Worm (Caenorhabditis elegans) whole organism, L4 larva: Measurements from ENCODE around the gene twk-31.

ENCODE experiments used
- T20F7.1 ChIP-seq: fragments of 200-800 bp; sonication (Bioruptor generic); optimal IDR thresholded peaks from 2 replicates; lab custom pipeline; 2018; ENCODE audit warnings: mild to moderate bottlenecking, missing genetic modification characterization, missing compliant biosample characterization
- Y48G9A.11 ChIP-seq: fragments of 200-800 bp; sonication (Bioruptor generic); IDR thresholded peaks from 2 replicates; pipeline ENCODE4 v1.3.6; 2022; ENCODE audit warnings: missing genetic modification reagents, missing genetic modification characterization, missing compliant biosample characterization
- ZK337.2 ChIP-seq: fragments of 200-800 bp; sonication (Bioruptor generic); IDR thresholded peaks from 2 replicates; pipeline ENCODE4 v1.3.6; 2022; ENCODE audit warnings: missing genetic modification reagents, missing genetic modification characterization, missing compliant biosample characterization
- aha-1 ChIP-seq: fragments of 150-350 bp; peaks from one replicate; lab custom pipeline; 2014; ENCODE audit warnings: missing biosample characterization, missing genetic modification characterization
- aly-2 ChIP-seq: sonication (generic microtip); optimal IDR thresholded peaks from 2 replicates; lab custom pipeline; 2018; ENCODE audit warnings: missing biosample characterization, missing genetic modification characterization
- arid-1 ChIP-seq: fragments of 200-800 bp; sonication (Bioruptor generic); conservative IDR thresholded peaks from 2 replicates; pipeline ENCODE4 v1.3.6; 2022; ENCODE audit warnings: missing genetic modification reagents, missing genetic modification characterization, missing compliant biosample characterization
- attf-4 ChIP-seq: sonication (generic microtip); optimal IDR thresholded peaks from 3 replicates; lab custom pipeline; 2017; ENCODE audit warnings: missing biosample characterization, missing genetic modification characterization
- ceh-32 ChIP-seq: sonication (generic microtip); optimal IDR thresholded peaks from 2 replicates; lab custom pipeline; 2016; ENCODE audit warnings: mild to moderate bottlenecking, missing genetic modification characterization, missing compliant biosample characterization; ENCODE audit not compliant: poor library complexity
- ceh-82 ChIP-seq: sonication (generic microtip); optimal IDR thresholded peaks from 2 replicates; lab custom pipeline; 2017; ENCODE audit warnings: missing biosample characterization, missing genetic modification characterization
- cey-2 ChIP-seq: sonication (generic microtip); optimal IDR thresholded peaks from 3 replicates; lab custom pipeline; 2017; ENCODE audit warnings: missing genetic modification characterization, mild to moderate bottlenecking, missing compliant biosample characterization, antibody characterized with exemption, borderline replicate concordance; ENCODE audit not compliant: insufficient read depth
- ctbp-1 ChIP-seq: fragments of 200-800 bp; sonication (Bioruptor generic); IDR thresholded peaks from 2 replicates; pipeline ENCODE4 v1.3.6; 2022; ENCODE audit warnings: missing genetic modification reagents, missing genetic modification characterization, missing compliant biosample characterization
- daf-16 ChIP-seq, 3 experiments: sonication (generic microtip); optimal IDR thresholded peaks; 2 replicates each; lab custom pipeline; 2016 to 2017; ENCODE audit warnings: missing genetic modification characterization in 3 of 3, missing genetic modification reagents in 3 of 3, mild to moderate bottlenecking in 2 of 3, missing compliant biosample characterization in 2 of 3, missing biosample characterization in 1 of 3, moderate library complexity in 1 of 3
- dmd-6 ChIP-seq: fragments of 200-800 bp; sonication (Bioruptor generic); IDR thresholded peaks from 2 replicates; pipeline ENCODE4 v1.3.6; 2022; ENCODE audit warnings: missing genetic modification reagents, missing genetic modification characterization, missing compliant biosample characterization
- dmd-9 ChIP-seq: fragments of 200-800 bp; sonication (Bioruptor generic); IDR thresholded peaks from 2 replicates; pipeline ENCODE4 v1.3.6; 2022; ENCODE audit warnings: missing genetic modification reagents, missing genetic modification characterization, missing compliant biosample characterization
- dpl-1 ChIP-seq: fragments of 150-350 bp; optimal IDR thresholded peaks from 2 replicates; lab custom pipeline; 2014; ENCODE audit warnings: missing biosample characterization, missing genetic modification reagents, missing genetic modification characterization
- dve-1 ChIP-seq: sonication (generic microtip); optimal IDR thresholded peaks from 2 replicates; lab custom pipeline; 2017; ENCODE audit warnings: antibody characterized with exemption, mild to moderate bottlenecking, missing genetic modification characterization, missing compliant biosample characterization; ENCODE audit not compliant: insufficient read depth
- egl-27 ChIP-seq: sonication (generic microtip); optimal IDR thresholded peaks from 3 replicates; lab custom pipeline; 2017; ENCODE audit warnings: missing biosample characterization, missing genetic modification reagents, missing genetic modification characterization
- egl-43 ChIP-seq: fragments of 200-800 bp; sonication (Bioruptor generic); IDR thresholded peaks from 2 replicates; pipeline ENCODE4 v1.3.6; 2022; ENCODE audit warnings: missing genetic modification reagents, missing genetic modification characterization, missing compliant biosample characterization
- hlh-11 ChIP-seq: fragments of 200-800 bp; sonication (Bioruptor generic); optimal IDR thresholded peaks from 2 replicates; lab custom pipeline; 2018; ENCODE audit warnings: mild to moderate bottlenecking, missing genetic modification characterization, missing compliant biosample characterization
- hlh-30 ChIP-seq: sonication (generic microtip); optimal IDR thresholded peaks from 2 replicates; lab custom pipeline; 2017; ENCODE audit warnings: antibody characterized with exemption, mild to moderate bottlenecking, missing genetic modification characterization, missing compliant biosample characterization; ENCODE audit not compliant: insufficient read depth
- hmg-1.1 ChIP-seq: fragments of 200-800 bp; sonication (Bioruptor generic); IDR thresholded peaks from 2 replicates; pipeline ENCODE4 v1.3.6; 2022; ENCODE audit warnings: missing genetic modification reagents, missing genetic modification characterization, missing compliant biosample characterization
- lim-7 ChIP-seq: fragments of 200-800 bp; sonication (Bioruptor generic); IDR thresholded peaks from 2 replicates; pipeline ENCODE4 v1.3.6; 2022; ENCODE audit warnings: missing genetic modification characterization, missing compliant biosample characterization
- lin-1 ChIP-seq: fragments of 200-800 bp; sonication (Bioruptor generic); IDR thresholded peaks from 2 replicates; pipeline ENCODE4 v1.3.6; 2022; ENCODE audit warnings: missing genetic modification reagents, missing genetic modification characterization, missing compliant biosample characterization
- lin-38 ChIP-seq: fragments of 200-800 bp; sonication (Bioruptor generic); IDR thresholded peaks from 2 replicates; pipeline ENCODE4 v1.3.6; 2022; ENCODE audit warnings: missing genetic modification reagents, missing genetic modification characterization, missing compliant biosample characterization
- lin-39 ChIP-seq: fragments of 150-350 bp; optimal IDR thresholded peaks from 2 replicates; lab custom pipeline; 2014; ENCODE audit warnings: missing biosample characterization, missing genetic modification reagents, missing genetic modification characterization
- lsy-2 ChIP-seq, 2 experiments: fragments of 150-350 bp in 1 of 2; sonication (generic microtip) in 1 of 2; optimal IDR thresholded peaks; 2 replicates each; lab custom pipeline; 2014 to 2017; ENCODE audit warnings: missing biosample characterization in 2 of 2, missing genetic modification characterization in 2 of 2
- madf-5 ChIP-seq, 2 experiments: fragments of 200-800 bp; sonication (Bioruptor generic); IDR thresholded peaks; 2 replicates each; pipeline ENCODE4 v1.3.6; 2022; ENCODE audit warnings: missing compliant biosample characterization in 2 of 2, missing genetic modification characterization in 2 of 2
- mdt-29 ChIP-seq: fragments of 200-800 bp; sonication (Bioruptor generic); IDR thresholded peaks from 2 replicates; pipeline ENCODE4 v1.3.6; 2022; ENCODE audit warnings: missing genetic modification reagents, missing genetic modification characterization, missing compliant biosample characterization
- mes-2 ChIP-seq: sonication (generic microtip); optimal IDR thresholded peaks from 2 replicates; lab custom pipeline; 2016; ENCODE audit warnings: missing genotype, mild to moderate bottlenecking, missing genetic modification characterization, missing compliant biosample characterization; ENCODE audit not compliant: poor library complexity, severe bottlenecking
- mxl-2 ChIP-seq: fragments of 200-800 bp; sonication (Bioruptor generic); conservative IDR thresholded peaks from 2 replicates; pipeline ENCODE4 v1.3.6; 2022; ENCODE audit warnings: missing genetic modification reagents, missing genetic modification characterization, missing compliant biosample characterization
- mxl-3 ChIP-seq: fragments of 200-800 bp; sonication (Bioruptor generic); optimal IDR thresholded peaks from 2 replicates; lab custom pipeline; 2018; ENCODE audit warnings: mild to moderate bottlenecking, missing genetic modification characterization, missing compliant biosample characterization
- nhr-10 ChIP-seq: fragments of 150-350 bp; optimal IDR thresholded peaks from 2 replicates; lab custom pipeline; 2014; ENCODE audit warnings: missing biosample characterization, missing genetic modification characterization
- nhr-28 ChIP-seq: fragments of 150-350 bp; optimal IDR thresholded peaks from 2 replicates; lab custom pipeline; 2014; ENCODE audit warnings: missing biosample characterization, missing genetic modification characterization
- nhr-42 ChIP-seq: fragments of 200-800 bp; sonication (Bioruptor generic); IDR thresholded peaks from 2 replicates; pipeline ENCODE4 v1.3.6; 2022; ENCODE audit warnings: missing genetic modification characterization, missing compliant biosample characterization
- pqm-1 ChIP-seq: sonication (generic microtip); optimal IDR thresholded peaks from 2 replicates; lab custom pipeline; 2017; ENCODE audit warnings: missing biosample characterization, missing genetic modification characterization
- saeg-2 ChIP-seq: fragments of 200-800 bp; sonication (Bioruptor generic); IDR thresholded peaks from 2 replicates; pipeline ENCODE4 v1.3.6; 2022; ENCODE audit warnings: missing genetic modification reagents, missing genetic modification characterization, missing compliant biosample characterization
- skn-1 ChIP-seq: fragments of 150-350 bp; optimal IDR thresholded peaks from 2 replicates; lab custom pipeline; 2014; ENCODE audit warnings: missing biosample characterization, missing genetic modification characterization
- snpc-1.2 ChIP-seq: fragments of 200-800 bp; sonication (Bioruptor generic); IDR thresholded peaks from 2 replicates; pipeline ENCODE4 v1.3.6; 2022; ENCODE audit warnings: missing genetic modification reagents, missing genetic modification characterization, missing compliant biosample characterization
- tag-97 ChIP-seq: fragments of 200-800 bp; sonication (Bioruptor generic); IDR thresholded peaks from 2 replicates; pipeline ENCODE4 v1.3.6; 2022; ENCODE audit warnings: missing genetic modification characterization, missing compliant biosample characterization
- tra-1 ChIP-seq: fragments of 200-800 bp; sonication (Bioruptor generic); IDR thresholded peaks from 2 replicates; pipeline ENCODE4 v1.3.6; 2022; ENCODE audit warnings: missing genetic modification reagents, missing genetic modification characterization, missing compliant biosample characterization
- unc-39 ChIP-seq: sonication (generic microtip); optimal IDR thresholded peaks from 2 replicates; lab custom pipeline; 2017; ENCODE audit warnings: missing biosample characterization, missing genetic modification characterization
- zfp-3 ChIP-seq: fragments of 200-800 bp; sonication (Bioruptor generic); conservative IDR thresholded peaks from 2 replicates; pipeline ENCODE4 v1.3.6; 2022; ENCODE audit warnings: missing genetic modification reagents, missing genetic modification characterization, missing compliant biosample characterization

Gene twk-31

DNA sequence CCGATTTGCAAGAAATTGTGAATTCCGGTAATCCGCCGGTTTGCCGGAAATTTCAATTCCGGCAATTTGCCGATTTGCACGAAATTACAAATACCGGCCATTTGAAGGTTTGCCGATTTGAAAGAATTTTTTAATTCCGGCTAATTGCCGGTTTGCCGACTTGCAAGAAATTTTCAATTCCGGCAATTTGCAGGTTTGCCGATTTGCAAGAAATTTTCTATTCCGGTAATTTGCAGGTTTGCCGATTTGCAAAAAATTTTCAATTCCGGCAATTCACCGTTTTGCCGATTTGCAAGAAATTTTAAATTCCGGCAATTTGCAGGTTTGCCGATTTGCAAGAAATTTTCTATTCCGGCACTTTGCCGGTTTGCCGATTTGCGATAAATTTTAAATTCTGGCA lies 24.4 kb downstream of the twk-31 start:
- TF ChIP-seq zfp-3 (GFP tag; lab: Robert Waterston, UW) (0 out of 2 replicates have a peak, but pooled peaks have one; percentile 37), saeg-2 (GFP tag; lab: Robert Waterston, UW) (0 out of 2 replicates have a peak, but pooled peaks have one; percentile 75), lin-1 (GFP tag; lab: Robert Waterston, UW) (0 out of 2 replicates have a peak, but pooled peaks have one; percentile 8), egl-43 (GFP tag; lab: Robert Waterston, UW) (0 out of 2 replicates have a peak, but pooled peaks have one; percentile 32)

DNA sequence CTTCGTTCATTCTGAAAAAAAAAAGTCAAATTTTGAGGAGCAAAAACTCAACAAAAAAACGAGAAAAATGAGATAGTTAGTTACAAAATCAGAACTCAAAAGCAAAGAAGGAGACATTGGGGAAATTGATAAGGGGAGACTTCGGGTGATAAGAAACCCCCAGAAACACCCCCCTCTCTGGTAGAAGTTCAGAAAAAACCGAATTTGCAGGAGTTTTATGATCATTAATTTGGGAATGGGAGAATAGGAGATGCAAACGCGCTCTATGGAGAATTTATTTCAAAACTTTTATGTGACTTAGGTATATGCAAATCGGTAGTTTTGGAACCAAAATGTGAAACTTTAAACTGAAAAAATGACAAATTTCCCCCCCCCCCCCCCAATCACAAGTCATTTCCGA lies 32.1 kb downstream of the twk-31 start, which contains the start of gene sbp-1:
Gene sbp-1 (minus strand): TSS at position 11 of the 400 bp plus-strand sequence.
- TF ChIP-seq daf-16 (GFP tag; optimal IDR thresholded peaks at IDR 0.05; lab: Kevin White, UChicago), result no peak
- peak; percentile 10 for TF ChIP-seq daf-16 (tag; optimal IDR thresholded peaks at IDR 0.05; lab: Kevin White, UChicago)
- no peak for TF ChIP-seq ceh-82 (tag; lab: Kevin White, UChicago)
- peak; percentile 77 for TF ChIP-seq pqm-1 (tag; lab: Kevin White, UChicago)
- TF ChIP-seq nhr-28 (tag; lab: Kevin White, UChicago), result peak; percentile 56
- TF ChIP-seq lin-38, result peak; percentile 56
- TF ChIP-seq hlh-11 (tag; lab: Kevin White, UChicago), result peak; percentile 0
- peak; percentile 19 for TF ChIP-seq dve-1 (tag; lab: Kevin White, UChicago)
- TF ChIP-seq attf-4 (tag; lab: Kevin White, UChicago), result no peak

DNA sequence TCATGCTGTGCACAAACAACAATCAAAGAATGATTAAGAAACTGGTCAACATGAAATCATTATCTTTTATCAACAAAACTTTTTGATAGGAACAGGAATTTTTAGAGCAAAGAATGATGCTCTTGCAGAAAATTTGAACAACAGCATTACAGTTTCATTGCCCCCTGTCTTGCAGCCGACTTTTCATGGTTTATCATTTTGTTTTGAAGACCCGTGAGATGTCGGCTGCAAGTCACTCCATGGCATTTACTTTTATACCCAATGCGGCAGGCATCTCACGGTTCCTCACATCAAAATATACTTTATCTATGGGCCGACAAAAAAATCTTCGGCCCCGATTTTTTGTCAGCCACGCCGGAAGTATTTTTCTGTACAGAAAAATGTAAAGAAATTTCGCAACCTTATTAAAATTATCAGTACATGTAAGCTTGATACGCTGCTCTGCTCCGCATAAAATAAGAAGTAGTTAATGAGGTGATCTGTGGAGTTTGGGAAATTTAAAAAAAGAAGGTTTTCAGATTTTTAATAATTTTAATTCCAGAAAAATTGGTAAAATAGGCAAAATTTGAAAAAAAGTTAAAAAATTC lies 33.0 kb downstream of the twk-31 start:
- TF ChIP-seq dmd-9 (GFP tag; lab: Robert Waterston, UW) (no peak), ctbp-1 (no peak), nhr-28 (tag; lab: Kevin White, UChicago) (peak; percentile 2), tag-97 (no peak), nhr-10 (tag; lab: Kevin White, UChicago) (no peak), lin-1 (GFP tag; lab: Robert Waterston, UW) (no peak), daf-16 (GFP tag; optimal IDR thresholded peaks at IDR 0.05; lab: Kevin White, UChicago) (no peak), daf-16 (tag; optimal IDR thresholded peaks at IDR 0.05; lab: Kevin White, UChicago) (peak; percentile 64), zfp-3 (GFP tag; lab: Robert Waterston, UW) (no peak), mxl-2 (no peak), arid-1 (GFP tag; lab: Robert Waterston, UW) (no peak), hlh-11 (tag; lab: Kevin White, UChicago) (peak; percentile 6), dpl-1 (GFP tag; lab: Kevin White, UChicago) (no peak), nhr-42 (no peak), egl-27 (tag; lab: Kevin White, UChicago) (no peak), aha-1 (tag; lab: Kevin White, UChicago) (peak; percentile 62), hmg-1.1 (GFP tag; lab: Robert Waterston, UW) (no peak), lim-7 (GFP tag; lab: Robert Waterston, UW) (no peak), cey-2 (no peak), Y48G9A.11 (GFP tag; lab: Robert Waterston, UW) (no peak), aly-2 (tag; lab: Kevin White, UChicago) (no peak)

DNA sequence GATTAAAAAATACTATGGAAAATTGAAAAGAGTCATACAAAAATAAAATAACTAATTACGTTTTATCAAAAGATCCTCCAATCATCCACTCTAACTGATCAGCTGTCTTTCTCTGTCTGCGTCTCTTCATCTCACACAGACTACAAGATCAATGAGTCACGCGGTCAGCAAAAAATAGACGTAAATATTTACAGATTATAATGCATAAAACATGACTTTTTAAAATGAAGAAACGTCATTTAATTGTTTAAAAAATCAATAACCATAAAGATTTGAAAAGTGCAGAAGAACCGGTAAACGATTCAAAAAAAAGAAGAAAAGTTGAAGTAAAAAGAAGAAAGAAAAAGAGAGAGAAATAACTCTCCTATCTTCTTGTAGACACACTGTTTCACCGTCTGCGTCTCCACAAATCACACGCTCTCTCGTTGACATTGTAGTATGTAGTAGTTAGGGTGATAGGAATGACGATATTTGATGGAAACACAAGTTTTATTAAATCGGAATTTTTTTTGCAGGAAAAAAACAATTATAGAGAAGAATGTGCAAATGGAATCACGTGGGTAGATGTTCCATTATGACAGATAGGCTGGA lies 34.4 kb downstream of the twk-31 start:
- TF ChIP-seq Y48G9A.11 (GFP tag; lab: Robert Waterston, UW), result no peak
- TF ChIP-seq hlh-30 (tag; lab: Kevin White, UChicago), result peak; percentile 83
- no peak for TF ChIP-seq skn-1
- no peak for TF ChIP-seq arid-1 (GFP tag; lab: Robert Waterston, UW)
- peak; percentile 20; the same call in 1 of the 2 replicates for TF ChIP-seq dmd-6 (GFP tag; lab: Robert Waterston, UW)
- TF ChIP-seq ceh-32 (tag; lab: Kevin White, UChicago), result no peak
- TF ChIP-seq mxl-3 (GFP tag; lab: Kevin White, UChicago), result no peak
- no peak for TF ChIP-seq T20F7.1 (GFP tag; lab: Kevin White, UChicago)
- TF ChIP-seq dmd-9 (GFP tag; lab: Robert Waterston, UW), result no peak
- TF ChIP-seq madf-5 (GFP tag; IDR thresholded peaks at IDR 0.05; lab: Robert Waterston, UW), result no peak
- no peak for TF ChIP-seq tra-1
- TF ChIP-seq ZK337.2 (GFP tag; lab: Robert Waterston, UW), result no peak
- TF ChIP-seq lsy-2 (tag; optimal IDR thresholded peaks at IDR 0.05; lab: Kevin White, UChicago), result peak in 1 of 2 experiments; percentile 24
- no peak for TF ChIP-seq mdt-29 (GFP tag; lab: Robert Waterston, UW)
- TF ChIP-seq unc-39 (tag; lab: Kevin White, UChicago), result no peak
- TF ChIP-seq nhr-28 (tag; lab: Kevin White, UChicago), result peak; percentile 98
- no peak for TF ChIP-seq lin-39 (tag; lab: Kevin White, UChicago)
- TF ChIP-seq mes-2 (tag; lab: Kevin White, UChicago), result no peak
- TF ChIP-seq snpc-1.2, result no peak
